Worm (Caenorhabditis elegans) whole organism, L1 larva: ENCODE measurements around the gene W04E12.7.

ENCODE experiments used
- C16A3.4 ChIP-seq: fragments of 150-350 bp; optimal IDR thresholded peaks from 2 replicates; lab custom pipeline; 2014; ENCODE audit warnings: missing biosample characterization, missing genetic modification characterization
- C34B4.2 ChIP-seq: sonication (generic microtip); optimal IDR thresholded peaks from 2 replicates; lab custom pipeline; 2017; ENCODE audit warnings: mild to moderate bottlenecking, missing genetic modification characterization, missing compliant biosample characterization
- aly-2 ChIP-seq: fragments of 150-350 bp; optimal IDR thresholded peaks from 2 replicates; lab custom pipeline; 2014; ENCODE audit warnings: missing biosample characterization, missing genetic modification characterization
- blmp-1 ChIP-seq: fragments of 150-350 bp; optimal IDR thresholded peaks from 2 replicates; lab custom pipeline; 2014; ENCODE audit warnings: missing biosample characterization, missing genetic modification characterization
- ceh-63 ChIP-seq: fragments of 200-800 bp; sonication (Bioruptor generic); optimal IDR thresholded peaks from 2 replicates; lab custom pipeline; 2018; ENCODE audit warnings: mild to moderate bottlenecking, missing genetic modification characterization, missing compliant biosample characterization
- ceh-8 ChIP-seq: fragments of 200-800 bp; sonication (Bioruptor generic); optimal IDR thresholded peaks from 2 replicates; lab custom pipeline; 2018; ENCODE audit warnings: mild to moderate bottlenecking, missing genetic modification characterization, moderate library complexity, missing compliant biosample characterization
- ceh-88 ChIP-seq: fragments of 200-800 bp; sonication (Bioruptor generic); IDR thresholded peaks from 2 replicates; pipeline ENCODE4 v1.3.6; 2022; ENCODE audit warnings: missing genetic modification characterization, missing compliant biosample characterization
- ceh-90 ChIP-seq: sonication (generic microtip); optimal IDR thresholded peaks from 2 replicates; lab custom pipeline; 2016; ENCODE audit warnings: missing genetic modification characterization, missing compliant biosample characterization
- dpl-1 ChIP-seq, 3 experiments: fragments of 150-350 bp in 2 of 3; sonication (generic microtip) in 1 of 3; optimal IDR thresholded peaks; 2 replicates each; lab custom pipeline; 2014 to 2017; ENCODE audit warnings: missing biosample characterization in 3 of 3, missing genetic modification characterization in 3 of 3, missing genetic modification reagents in 3 of 3
- dsc-1 ChIP-seq: sonication (generic microtip); optimal IDR thresholded peaks from 2 replicates; lab custom pipeline; 2016; ENCODE audit warnings: mild to moderate bottlenecking, missing genetic modification characterization, missing compliant biosample characterization
- efl-3 ChIP-seq: fragments of 200-800 bp; sonication (Bioruptor generic); optimal IDR thresholded peaks from 2 replicates; lab custom pipeline; 2018; ENCODE audit warnings: mild to moderate bottlenecking, missing genetic modification characterization, missing compliant biosample characterization
- egl-27 ChIP-seq, 2 experiments: fragments of 150-350 bp in 1 of 2; sonication (generic microtip); optimal IDR thresholded peaks; 3 replicates each; lab custom pipeline; 2017 to 2018; ENCODE audit warnings: missing biosample characterization in 2 of 2, missing genetic modification characterization in 2 of 2, missing genetic modification reagents in 2 of 2
- elt-3 ChIP-seq, 6 experiments: fragments of 150-350 bp in 1 of 6; sonication (generic microtip); optimal IDR thresholded peaks; 2 replicates each; lab custom pipeline; 2017 to 2018; ENCODE audit warnings: missing biosample characterization in 6 of 6, missing genetic modification characterization in 6 of 6, inconsistent platforms in 1 of 6
- fkh-4 ChIP-seq: sonication (generic microtip); optimal IDR thresholded peaks from 2 replicates; lab custom pipeline; 2016; ENCODE audit warnings: missing compliant biosample characterization, missing genetic modification characterization, borderline replicate concordance
- fkh-8 ChIP-seq: sonication (generic microtip); optimal IDR thresholded peaks from 2 replicates; lab custom pipeline; 2016; ENCODE audit warnings: mild to moderate bottlenecking, missing genetic modification characterization, missing compliant biosample characterization
- grh-1 ChIP-seq: fragments of 200-800 bp; sonication (Bioruptor generic); IDR thresholded peaks from 2 replicates; pipeline ENCODE4 v1.3.6; 2022; ENCODE audit warnings: missing genetic modification reagents, missing genetic modification characterization, missing compliant biosample characterization
- hpl-2 ChIP-seq: fragments of 150-350 bp; optimal IDR thresholded peaks from 2 replicates; lab custom pipeline; 2014; ENCODE audit warnings: missing biosample characterization, missing genetic modification reagents, missing genetic modification characterization
- isw-1 ChIP-seq: fragments of 200-800 bp; sonication (Bioruptor generic); IDR thresholded peaks from 2 replicates; pipeline ENCODE4 v1.3.6; 2022; ENCODE audit warnings: missing genetic modification characterization, missing compliant biosample characterization
- jun-1 ChIP-seq: fragments of 150-350 bp; optimal IDR thresholded peaks from 2 replicates; lab custom pipeline; 2014; ENCODE audit warnings: missing biosample characterization, missing genetic modification reagents, missing genetic modification characterization
- lin-13 ChIP-seq: fragments of 150-350 bp; optimal IDR thresholded peaks from 2 replicates; lab custom pipeline; 2014; ENCODE audit warnings: missing biosample characterization, missing genetic modification reagents, missing genetic modification characterization
- lin-15B ChIP-seq: fragments of 150-350 bp; sonication (generic microtip); optimal IDR thresholded peaks from 3 replicates; lab custom pipeline; 2014; ENCODE audit warnings: missing biosample characterization, missing genetic modification characterization
- lin-35 ChIP-seq, 2 experiments: fragments of 150-350 bp; optimal IDR thresholded peaks; 2 replicates each; lab custom pipeline; 2014; ENCODE audit warnings: missing biosample characterization in 2 of 2, missing genetic modification characterization in 2 of 2, missing genetic modification reagents in 2 of 2
- lin-39 ChIP-seq: fragments of 150-350 bp; optimal IDR thresholded peaks from 2 replicates; lab custom pipeline; 2014; ENCODE audit warnings: missing biosample characterization, missing genetic modification reagents, missing genetic modification characterization
- lir-3 ChIP-seq: sonication (generic microtip); optimal IDR thresholded peaks from 2 replicates; lab custom pipeline; 2016; ENCODE audit warnings: mild to moderate bottlenecking, missing genetic modification characterization, moderate library complexity, missing compliant biosample characterization; ENCODE audit not compliant: poor library complexity
- mab-9 ChIP-seq: fragments of 200-800 bp; sonication (Bioruptor generic); IDR thresholded peaks from 2 replicates; pipeline ENCODE4 v1.3.6; 2022; ENCODE audit warnings: missing genetic modification reagents, missing genetic modification characterization, missing compliant biosample characterization
- mdl-1 ChIP-seq, 2 experiments: fragments of 150-350 bp; optimal IDR thresholded peaks; 2 replicates each; lab custom pipeline; 2014 to 2017; ENCODE audit warnings: missing biosample characterization in 2 of 2, missing genetic modification characterization in 2 of 2, inconsistent platforms in 1 of 2
- mep-1 ChIP-seq: fragments of 150-350 bp; optimal IDR thresholded peaks from 2 replicates; lab custom pipeline; 2014; ENCODE audit warnings: missing biosample characterization, missing genetic modification characterization
- nhr-11 ChIP-seq: fragments of 150-350 bp; optimal IDR thresholded peaks from 2 replicates; lab custom pipeline; 2014; ENCODE audit warnings: missing biosample characterization, missing genetic modification characterization
- nhr-12 ChIP-seq: sonication (generic microtip); optimal IDR thresholded peaks from 2 replicates; lab custom pipeline; 2017; ENCODE audit warnings: missing biosample characterization, missing genetic modification characterization
- nhr-19 ChIP-seq: fragments of 200-800 bp; sonication (Bioruptor generic); conservative IDR thresholded peaks from 2 replicates; pipeline ENCODE4 v1.3.6; 2022; ENCODE audit warnings: missing genetic modification characterization, missing compliant biosample characterization
- nhr-47 ChIP-seq: sonication (generic microtip); optimal IDR thresholded peaks from 2 replicates; lab custom pipeline; 2016; ENCODE audit warnings: mild to moderate bottlenecking, missing genetic modification characterization, moderate library complexity, missing compliant biosample characterization
- nhr-76 ChIP-seq: sonication (generic microtip); optimal IDR thresholded peaks from 2 replicates; lab custom pipeline; 2017; ENCODE audit warnings: missing biosample characterization, missing genetic modification characterization
- nhr-90 ChIP-seq: sonication (generic microtip); optimal IDR thresholded peaks from 2 replicates; lab custom pipeline; 2016; ENCODE audit warnings: mild to moderate bottlenecking, missing genetic modification characterization, missing compliant biosample characterization; ENCODE audit not compliant: poor library complexity
- pag-3 ChIP-seq: sonication (generic microtip); optimal IDR thresholded peaks from 2 replicates; lab custom pipeline; 2017; ENCODE audit warnings: missing genetic modification characterization, mild to moderate bottlenecking, missing compliant biosample characterization, antibody characterized with exemption, borderline replicate concordance; ENCODE audit not compliant: insufficient read depth
- pax-3 ChIP-seq: fragments of 200-800 bp; sonication (Bioruptor generic); optimal IDR thresholded peaks from 2 replicates; lab custom pipeline; 2018; ENCODE audit warnings: mild to moderate bottlenecking, missing genetic modification characterization, moderate library complexity, missing compliant biosample characterization
- pqm-1 ChIP-seq: sonication (generic microtip); optimal IDR thresholded peaks from 3 replicates; lab custom pipeline; 2017; ENCODE audit warnings: missing biosample characterization, missing genetic modification characterization
- rnt-1 ChIP-seq: sonication (generic microtip); optimal IDR thresholded peaks from 2 replicates; lab custom pipeline; 2016; ENCODE audit warnings: mild to moderate bottlenecking, missing genetic modification characterization, moderate library complexity, missing compliant biosample characterization
- snpc-4 ChIP-seq: fragments of 150-350 bp; optimal IDR thresholded peaks from 2 replicates; lab custom pipeline; 2014; ENCODE audit warnings: missing biosample characterization, missing genetic modification characterization
- snu-23 ChIP-seq: sonication (generic microtip); optimal IDR thresholded peaks from 2 replicates; lab custom pipeline; 2016; ENCODE audit warnings: missing genetic modification characterization, missing compliant biosample characterization
- swsn-7 ChIP-seq: sonication (generic microtip); optimal IDR thresholded peaks from 2 replicates; lab custom pipeline; 2016; ENCODE audit warnings: missing genetic modification characterization, missing compliant biosample characterization
- tlp-1 ChIP-seq: fragments of 150-350 bp; optimal IDR thresholded peaks from 2 replicates; lab custom pipeline; 2014; ENCODE audit warnings: missing biosample characterization, missing genetic modification characterization
- unc-86 ChIP-seq: sonication (generic microtip); optimal IDR thresholded peaks from 2 replicates; lab custom pipeline; 2016; ENCODE audit warnings: missing genetic modification characterization, missing compliant biosample characterization
- ztf-11 ChIP-seq, 2 experiments: sonication (generic microtip); optimal IDR thresholded peaks; 2 replicates each; lab custom pipeline; 2016 to 2017; ENCODE audit warnings: missing genetic modification characterization in 2 of 2, missing biosample characterization in 1 of 2, missing compliant biosample characterization in 1 of 2

The W04E12.7 gene

ce11 chrV:19719253-19719652 is 18.1 kb downstream of the W04E12.7 start, which contains the start of gene Y116F11A.6:
Gene Y116F11A.6 (plus strand): TSS chrV:19719553.
- TF ChIP-seq C34B4.2 (no peak), unc-86 (tag; lab: Kevin White, UChicago) (no peak), efl-3 (no peak), lin-35 (GFP tag; optimal IDR thresholded peaks at IDR 0.05; lab: Kevin White, UChicago) (no peak), aly-2 (tag; lab: Kevin White, UChicago) (no peak), nhr-90 (tag; lab: Kevin White, UChicago) (no peak), snu-23 (no peak)

DNA sequence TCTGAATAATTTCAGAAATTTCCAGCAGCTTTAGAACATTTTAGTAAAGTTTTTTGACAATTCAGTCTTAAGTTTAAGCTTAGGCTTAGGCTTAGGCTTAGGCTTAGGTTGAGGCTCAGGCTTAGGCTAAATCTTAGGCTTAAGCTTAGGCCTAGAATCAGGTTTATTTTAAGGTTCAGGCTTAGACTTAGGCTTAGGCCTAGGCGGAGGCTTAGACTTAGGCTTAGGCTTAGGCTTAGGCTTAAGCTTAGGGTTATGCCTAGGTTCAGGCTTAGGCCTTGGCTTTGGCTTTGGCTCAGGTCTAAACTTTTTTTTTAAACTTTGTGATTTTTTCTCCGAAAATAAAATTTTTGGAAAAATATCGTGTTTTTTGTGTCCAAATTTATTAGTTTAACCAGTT is 18.7 kb downstream of the W04E12.7 start:
- no peak for TF ChIP-seq blmp-1
- TF ChIP-seq rnt-1 (tag; lab: Kevin White, UChicago), result no peak
- TF ChIP-seq snpc-4, result no peak
- TF ChIP-seq lin-39 (tag; lab: Kevin White, UChicago), result no peak
- TF ChIP-seq nhr-76 (tag; lab: Kevin White, UChicago), result no peak
- TF ChIP-seq jun-1, result no peak
- no peak for TF ChIP-seq pax-3 (tag; lab: Kevin White, UChicago)
- no peak for TF ChIP-seq lin-15B
- no peak for TF ChIP-seq swsn-7 (tag; lab: Kevin White, UChicago)
- TF ChIP-seq fkh-4 (tag; lab: Kevin White, UChicago), result no peak
- no peak for TF ChIP-seq nhr-12
- TF ChIP-seq efl-3, result no peak
- no peak for TF ChIP-seq grh-1 (GFP tag; lab: Robert Waterston, UW)
- TF ChIP-seq mdl-1 (tag; optimal IDR thresholded peaks at IDR 0.05; lab: Kevin White, UChicago), result no peak
- TF ChIP-seq nhr-90 (tag; lab: Kevin White, UChicago), result no peak
- no peak for TF ChIP-seq hpl-2 (GFP tag; lab: Kevin White, UChicago)
- no peak for TF ChIP-seq dsc-1 (tag; lab: Kevin White, UChicago)
- TF ChIP-seq tlp-1 (tag; lab: Kevin White, UChicago), result no peak
- no peak for TF ChIP-seq ceh-63 (GFP tag; lab: Kevin White, UChicago)
- no peak for TF ChIP-seq ceh-90 (tag; lab: Kevin White, UChicago)
- TF ChIP-seq, all 84 proteins: peak for 0

DNA sequence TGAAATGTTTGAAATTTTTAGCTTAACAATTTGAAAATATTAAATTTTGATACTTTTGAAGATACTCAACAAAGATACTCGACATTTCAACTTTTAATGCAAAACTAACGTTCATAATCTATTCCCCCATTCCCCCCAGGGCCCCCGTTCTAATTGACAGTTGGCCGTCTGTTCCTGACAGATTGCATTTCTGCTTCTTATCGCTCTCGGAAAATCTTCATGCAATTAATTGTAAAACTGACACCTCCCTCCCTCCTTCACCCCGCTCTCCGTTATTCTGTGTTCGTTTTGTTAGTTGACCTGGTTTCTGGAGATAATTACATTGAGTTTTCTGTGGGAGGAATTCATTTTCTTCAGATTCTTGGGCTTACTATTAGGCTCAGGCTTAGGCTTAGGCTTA is 19.4 kb downstream of the W04E12.7 start:
- TF ChIP-seq nhr-47 (tag; lab: Kevin White, UChicago) (no peak), jun-1 (no peak), ceh-63 (GFP tag; lab: Kevin White, UChicago) (no peak), grh-1 (GFP tag; lab: Robert Waterston, UW) (no peak), nhr-19 (GFP tag; lab: Robert Waterston, UW) (no peak), rnt-1 (tag; lab: Kevin White, UChicago) (no peak), fkh-8 (tag; lab: Kevin White, UChicago) (no peak), egl-27 (tag; optimal IDR thresholded peaks at IDR 0.05; lab: Kevin White, UChicago) (no peak), elt-3 (tag; optimal IDR thresholded peaks at IDR 0.05; lab: Kevin White, UChicago) (no peak), ztf-11 (tag; optimal IDR thresholded peaks at IDR 0.05; lab: Kevin White, UChicago) (no peak), pqm-1 (tag; lab: Kevin White, UChicago) (no peak), C16A3.4 (tag; lab: Kevin White, UChicago) (no peak), lin-39 (tag; lab: Kevin White, UChicago) (no peak), nhr-12 (no peak), lir-3 (tag; lab: Kevin White, UChicago) (no peak), mep-1 (no peak), isw-1 (no peak), fkh-4 (tag; lab: Kevin White, UChicago) (no peak)

- TF ChIP-seq nhr-11 (tag; lab: Kevin White, UChicago), result no peak
- no peak for TF ChIP-seq nhr-47 (tag; lab: Kevin White, UChicago)
- no peak for TF ChIP-seq mab-9 (GFP tag; lab: Robert Waterston, UW)
- TF ChIP-seq nhr-76 (tag; lab: Kevin White, UChicago), result no peak
- TF ChIP-seq fkh-4 (tag; lab: Kevin White, UChicago), result no peak
- TF ChIP-seq lin-13 (GFP tag; lab: Kevin White, UChicago), result no peak
- no peak for TF ChIP-seq grh-1 (GFP tag; lab: Robert Waterston, UW)
- no peak for TF ChIP-seq mep-1
- no peak for TF ChIP-seq rnt-1 (tag; lab: Kevin White, UChicago)
- no peak for TF ChIP-seq C34B4.2
- TF ChIP-seq swsn-7 (tag; lab: Kevin White, UChicago), result no peak
- TF ChIP-seq pax-3 (tag; lab: Kevin White, UChicago), result no peak
- TF ChIP-seq pag-3 (tag; lab: Kevin White, UChicago), result no peak
- no peak for TF ChIP-seq dpl-1 (GFP tag; optimal IDR thresholded peaks at IDR 0.05; lab: Kevin White, UChicago)
- no peak for TF ChIP-seq ceh-88
- TF ChIP-seq ceh-8 (GFP tag; lab: Kevin White, UChicago), result no peak
These were observed 21.5 kb downstream of the W04E12.7 start, which contains the start of gene Y43F8C.17 for ce11 chrV:19715847-19716246. Gene Y43F8C.17 (plus strand): TSS chrV:19716147.
